Worm (Caenorhabditis elegans) whole organism, early embryonic: Measurements from ENCODE around the gene ztf-27.

Experiments
- aly-1 ChIP-seq: sonication (generic microtip); optimal IDR thresholded peaks from 2 replicates; lab custom pipeline; 2016; ENCODE audit warnings: missing genetic modification characterization, missing compliant biosample characterization
- ama-1 ChIP-seq: fragments of 150-350 bp; optimal IDR thresholded peaks from 2 replicates; lab custom pipeline; 2014
- ceh-13 ChIP-seq: fragments of 200-800 bp; sonication (Bioruptor generic); optimal IDR thresholded peaks from 2 replicates; lab custom pipeline; 2018; ENCODE audit warnings: mild to moderate bottlenecking, missing genetic modification characterization, missing compliant biosample characterization
- ceh-36 ChIP-seq: sonication (generic microtip); optimal IDR thresholded peaks from 2 replicates; lab custom pipeline; 2016; ENCODE audit warnings: missing genetic modification characterization, inconsistent platforms, missing compliant biosample characterization
- ets-7 ChIP-seq: sonication (generic microtip); optimal IDR thresholded peaks from 2 replicates; lab custom pipeline; 2016; ENCODE audit warnings: missing genotype, missing genetic modification characterization, missing compliant biosample characterization
- flt-1 ChIP-seq: fragments of 200-800 bp; sonication (Bioruptor generic); IDR thresholded peaks from 2 replicates; pipeline ENCODE4 v1.3.6; 2022; ENCODE audit warnings: missing genetic modification characterization, missing compliant biosample characterization
- hmbx-1 ChIP-seq: sonication (generic microtip); optimal IDR thresholded peaks from 2 replicates; lab custom pipeline; 2016; ENCODE audit warnings: mild to moderate bottlenecking, missing genetic modification characterization, missing compliant biosample characterization
- pes-1 ChIP-seq: fragments of 200-800 bp; sonication (Bioruptor generic); IDR thresholded peaks from 2 replicates; pipeline ENCODE4 v1.3.6; 2022; ENCODE audit warnings: missing genetic modification reagents, missing genetic modification characterization, missing compliant biosample characterization
- sea-1 ChIP-seq: fragments of 200-800 bp; sonication (Bioruptor generic); conservative IDR thresholded peaks from 2 replicates; pipeline ENCODE4 v1.3.6; 2022; ENCODE audit warnings: missing genetic modification characterization, missing compliant biosample characterization
- tbx-11 ChIP-seq: fragments of 200-800 bp; sonication (Bioruptor generic); IDR thresholded peaks from 2 replicates; pipeline ENCODE4 v1.3.6; 2022; ENCODE audit warnings: missing genetic modification characterization, missing compliant biosample characterization
- tbx-37 ChIP-seq: fragments of 200-800 bp; sonication (Bioruptor generic); conservative IDR thresholded peaks from 2 replicates; pipeline ENCODE4 v1.3.6; 2022; ENCODE audit warnings: missing genetic modification reagents, missing genetic modification characterization, missing compliant biosample characterization

- TF ChIP-seq ama-1 (lab: Kevin White, UChicago), result no peak
- no peak for TF ChIP-seq ceh-36 (tag; lab: Kevin White, UChicago)
- TF ChIP-seq sea-1 (GFP tag; lab: Robert Waterston, UW), result no peak
- TF ChIP-seq aly-1, result no peak
- TF ChIP-seq tbx-11, result no peak
- no peak for TF ChIP-seq ets-7 (tag; lab: Kevin White, UChicago)
- TF ChIP-seq pes-1, result no peak
- no peak for TF ChIP-seq flt-1 (GFP tag; lab: Robert Waterston, UW)
- TF ChIP-seq hmbx-1 (tag; lab: Kevin White, UChicago), result no peak
- TF ChIP-seq tbx-37 (GFP tag; lab: Robert Waterston, UW), result no peak
- no peak for TF ChIP-seq ceh-13
Observed at ce11 chrII:10345012-10345411, 40.1 kb upstream of the ztf-27 start, which contains the start of gene pro-2.
